Worm (Caenorhabditis elegans): ENCODE data around the gene fntb-1.

fntb-1 gene

DNA sequence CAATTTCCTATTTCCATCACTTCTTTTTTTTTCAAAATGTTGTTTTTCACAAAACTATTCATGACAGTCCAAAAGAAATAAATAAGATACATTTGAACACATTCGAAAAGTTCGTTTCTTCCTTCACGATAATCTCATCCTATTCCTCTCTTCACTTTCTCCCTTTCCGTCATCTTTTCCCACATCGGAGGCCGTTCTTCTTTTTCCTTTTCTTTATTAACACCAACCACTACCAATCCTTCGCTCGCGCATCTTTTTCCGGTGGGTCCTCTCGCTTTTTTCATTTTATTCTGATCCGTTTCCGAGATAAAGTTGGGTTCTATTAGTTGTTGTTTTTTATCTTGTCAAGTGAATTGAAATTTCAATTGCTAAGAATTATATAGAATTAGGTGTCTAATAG, 48.0 kb downstream of the fntb-1 start:
- TF ChIP-seq eyg-1 (tag; optimal IDR thresholded peaks at IDR 0.05) = no peak
- no peak for TF ChIP-seq ceh-14 (tag; optimal IDR thresholded peaks at IDR 0.05)
- no peak for TF ChIP-seq mec-3 (tag; optimal IDR thresholded peaks at IDR 0.05; ENCODE audit: borderline replicate concordance)
- TF ChIP-seq pha-2 (tag; optimal IDR thresholded peaks at IDR 0.05) = no peak
- TF ChIP-seq che-1 (tag; optimal IDR thresholded peaks at IDR 0.05) = no peak
- TF ChIP-seq elt-4 (tag; optimal IDR thresholded peaks at IDR 0.05) = no peak
- no peak for TF ChIP-seq elt-2 (tag; optimal IDR thresholded peaks at IDR 0.05)
- no peak for TF ChIP-seq pros-1 (tag; optimal IDR thresholded peaks at IDR 0.05)

DNA sequence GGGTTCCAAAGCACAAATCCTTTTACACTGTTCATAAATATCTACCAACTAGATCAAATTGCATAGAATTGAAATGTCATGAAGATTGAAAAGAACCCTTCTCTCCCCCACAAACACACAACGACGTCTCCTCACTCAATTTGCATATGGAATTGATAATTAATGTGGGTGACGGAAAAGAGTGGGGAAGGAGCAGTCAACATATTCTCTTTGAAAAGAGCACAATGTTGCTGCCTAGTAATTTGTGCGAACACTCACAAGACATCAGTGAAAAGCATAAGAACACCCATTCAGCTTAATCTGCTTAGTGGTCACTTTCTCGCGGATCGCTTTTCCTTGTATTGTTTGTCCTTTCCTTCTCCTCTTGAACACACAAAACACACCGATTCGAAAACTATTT, 49.0 kb downstream of the fntb-1 start:
- TF ChIP-seq ceh-31 (tag; optimal IDR thresholded peaks at IDR 0.05) (peak; percentile 20), ceh-6 (GFP tag; optimal IDR thresholded peaks at IDR 0.05) (peak; percentile 40), che-1 (tag; optimal IDR thresholded peaks at IDR 0.05) (no peak), unc-42 (tag; optimal IDR thresholded peaks at IDR 0.05) (peak; percentile 74)

DNA sequence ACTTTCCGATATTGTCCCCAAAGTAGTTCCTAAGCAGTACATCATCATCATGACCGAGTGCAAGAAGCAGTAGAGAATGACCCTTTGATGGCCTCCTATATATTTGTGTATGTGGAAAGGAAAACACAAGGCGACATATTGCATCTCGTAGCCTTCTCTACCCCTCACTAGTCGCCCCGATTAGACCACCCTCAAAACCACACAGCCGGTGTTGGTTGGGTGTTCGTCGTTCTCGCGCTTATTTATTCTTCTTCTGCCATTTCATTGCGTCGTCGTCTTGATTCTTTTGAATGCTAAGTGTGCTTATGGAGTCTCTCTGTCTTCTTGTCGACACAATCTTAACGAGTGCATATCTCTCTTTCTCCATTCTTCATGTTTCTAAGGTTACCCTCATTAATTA, 50.8 kb downstream of the fntb-1 start:
- TF ChIP-seq pag-3 (tag; optimal IDR thresholded peaks at IDR 0.05; ENCODE audit: borderline replicate concordance) = no peak
- no peak for TF ChIP-seq pqm-1 (tag; optimal IDR thresholded peaks at IDR 0.05)
- peak; percentile 18 for TF ChIP-seq ceh-34 (tag; optimal IDR thresholded peaks at IDR 0.05)
- no peak for TF ChIP-seq ceh-14 (tag; optimal IDR thresholded peaks at IDR 0.05)
- TF ChIP-seq npax-4 (tag; optimal IDR thresholded peaks at IDR 0.05) = no peak
- TF ChIP-seq ceh-48 (tag; optimal IDR thresholded peaks at IDR 0.05) = no peak
- no peak for TF ChIP-seq ceh-9 (tag; optimal IDR thresholded peaks at IDR 0.05)
- no peak for TF ChIP-seq ref-2 (tag; optimal IDR thresholded peaks at IDR 0.05)
- TF ChIP-seq sox-2 (GFP tag; IDR thresholded peaks at IDR 0.05) = no peak
- TF ChIP-seq ceh-19 (GFP tag; optimal IDR thresholded peaks at IDR 0.05) = no peak
- peak; percentile 29 for TF ChIP-seq ceh-31 (tag; optimal IDR thresholded peaks at IDR 0.05)
- TF ChIP-seq nhr-11 (tag; optimal IDR thresholded peaks at IDR 0.05) = no peak
- no peak for TF ChIP-seq eyg-1 (tag; optimal IDR thresholded peaks at IDR 0.05)
- TF ChIP-seq madf-2 (tag; optimal IDR thresholded peaks at IDR 0.05) = no peak
- no peak for TF ChIP-seq ama-1 (optimal IDR thresholded peaks at IDR 0.05)
- peak; percentile 29 for TF ChIP-seq elt-2 (tag; optimal IDR thresholded peaks at IDR 0.05)
- TF ChIP-seq hlh-8 (tag; optimal IDR thresholded peaks at IDR 0.05) = no peak
- peak; percentile 40 for TF ChIP-seq tbx-2 (tag; optimal IDR thresholded peaks at IDR 0.05)
- TF ChIP-seq ceh-24 (tag; optimal IDR thresholded peaks at IDR 0.05) = no peak
- TF ChIP-seq nfya-1 (tag; optimal IDR thresholded peaks at IDR 0.05) = peak; percentile 32
